Fruit fly (Drosophila melanogaster) whole organism, embryonic: Measurements from ENCODE around the gene ND-PDSW.
A peak's percentile ranks its signal among the peaks of the same experiment; 100 is the strongest.

Experiments used
- CG10274 ChIP-seq: fragments of 200-800 bp; sonication (Bioruptor generic); optimal IDR thresholded peaks from 3 replicates; lab custom pipeline; 2017; ENCODE audit warnings: missing biosample characterization, mild to moderate bottlenecking, missing genetic modification characterization
- CG10979 ChIP-seq: fragments of 200-800 bp; sonication (Bioruptor generic); optimal IDR thresholded peaks from 2 replicates; lab custom pipeline; 2018; ENCODE audit warnings: missing biosample characterization, mild to moderate bottlenecking, missing genetic modification characterization, moderate library complexity
- CG11085 ChIP-seq: fragments of 200-800 bp; sonication (Bioruptor generic); IDR thresholded peaks from 2 replicates; pipeline ENCODE4 v1.3.6; 2022; ENCODE audit warnings: missing biosample characterization, missing genetic modification characterization
- CG13296 ChIP-seq: fragments of 200-800 bp; sonication (Bioruptor generic); optimal IDR thresholded peaks from 3 replicates; lab custom pipeline; 2018; ENCODE audit warnings: missing biosample characterization, mild to moderate bottlenecking, missing genetic modification characterization
- CG14667 ChIP-seq: fragments of 200-800 bp; sonication (Bioruptor generic); IDR thresholded peaks from 2 replicates; pipeline ENCODE4 v1.3.6; 2022; ENCODE audit warnings: missing biosample characterization, missing genetic modification characterization
- CG1603 ChIP-seq: fragments of 200-800 bp; sonication (Bioruptor generic); optimal IDR thresholded peaks from 2 replicates; lab custom pipeline; 2019; ENCODE audit warnings: missing biosample characterization, mild to moderate bottlenecking, missing genetic modification characterization, moderate library complexity
- CG1647 ChIP-seq: fragments of 200-800 bp; sonication (Bioruptor generic); optimal IDR thresholded peaks from 3 replicates; lab custom pipeline; 2016; ENCODE audit warnings: missing biosample characterization, missing genetic modification characterization
- CG16815 ChIP-seq: fragments of 200-800 bp; sonication (Bioruptor generic); optimal IDR thresholded peaks from 3 replicates; lab custom pipeline; 2017; ENCODE audit warnings: missing biosample characterization, mild to moderate bottlenecking, missing genetic modification characterization
- CG17829 ChIP-seq: fragments of 200-800 bp; optimal IDR thresholded peaks from 2 replicates; lab custom pipeline; 2019; ENCODE audit warnings: missing biosample characterization, mild to moderate bottlenecking, missing genetic modification characterization, moderate library complexity
- CG17912 ChIP-seq: fragments of 200-800 bp; sonication (Bioruptor generic); optimal IDR thresholded peaks from 2 replicates; lab custom pipeline; 2018; ENCODE audit warnings: missing biosample characterization, mild to moderate bottlenecking, missing genetic modification characterization
- CG18619 ChIP-seq: fragments of 200-800 bp; sonication (Bioruptor generic); optimal IDR thresholded peaks from 3 replicates; lab custom pipeline; 2017; ENCODE audit warnings: missing biosample characterization, mild to moderate bottlenecking, missing genetic modification characterization
- CG30020 ChIP-seq: fragments of 200-800 bp; optimal IDR thresholded peaks from 2 replicates; lab custom pipeline; 2019; ENCODE audit warnings: missing biosample characterization, mild to moderate bottlenecking, missing genetic modification characterization, moderate library complexity
- CG31388 ChIP-seq: fragments of 200-800 bp; sonication (Bioruptor generic); optimal IDR thresholded peaks from 2 replicates; lab custom pipeline; 2016; ENCODE audit warnings: missing biosample characterization, missing genetic modification characterization
- CG32532 ChIP-seq: fragments of 200-800 bp; sonication (Bioruptor generic); IDR thresholded peaks from 2 replicates; pipeline ENCODE4 v1.3.6; 2022; ENCODE audit warnings: missing biosample characterization, missing genetic modification characterization
- CG33557 ChIP-seq: fragments of 200-800 bp; sonication (Bioruptor generic); optimal IDR thresholded peaks from 2 replicates; lab custom pipeline; 2019; ENCODE audit warnings: missing biosample characterization, mild to moderate bottlenecking, missing genetic modification characterization, moderate library complexity
- CG3407 ChIP-seq: fragments of 200-800 bp; sonication (Bioruptor generic); optimal IDR thresholded peaks from 2 replicates; lab custom pipeline; 2018; ENCODE audit warnings: missing biosample characterization, mild to moderate bottlenecking, missing genetic modification characterization
- CG6175 ChIP-seq: fragments of 200-800 bp; sonication (Bioruptor generic); IDR thresholded peaks from 3 replicates; pipeline ENCODE4 v1.3.6; 2022; ENCODE audit warnings: missing biosample characterization, missing genetic modification characterization
- CG6272 ChIP-seq: fragments of 200-800 bp; sonication (Bioruptor generic); IDR thresholded peaks from 2 replicates; pipeline ENCODE4 v1.3.6; 2022; ENCODE audit warnings: missing biosample characterization, missing genetic modification characterization
- CG7372 ChIP-seq: fragments of 200-800 bp; sonication (Bioruptor generic); IDR thresholded peaks from 2 replicates; pipeline ENCODE4 v1.3.6; 2022; ENCODE audit warnings: missing biosample characterization, missing genetic modification characterization
- CG7987 ChIP-seq: fragments of 200-800 bp; sonication (Bioruptor generic); optimal IDR thresholded peaks from 2 replicates; lab custom pipeline; 2018; ENCODE audit warnings: missing biosample characterization, mild to moderate bottlenecking, missing genetic modification characterization, moderate library complexity
- CG8944 ChIP-seq: fragments of 200-800 bp; sonication (Bioruptor generic); optimal IDR thresholded peaks from 3 replicates; lab custom pipeline; 2016; ENCODE audit warnings: missing biosample characterization, missing genetic modification characterization
- Dad ChIP-seq: fragments of 200-800 bp; sonication (Bioruptor generic); optimal IDR thresholded peaks from 3 replicates; lab custom pipeline; 2016; ENCODE audit warnings: missing biosample characterization, missing genetic modification characterization
- Doc2 ChIP-seq: fragments of 200-800 bp; sonication (Bioruptor generic); IDR thresholded peaks from 2 replicates; pipeline ENCODE4 v1.3.6; 2022; ENCODE audit warnings: missing biosample characterization, missing genetic modification characterization
- Drgx ChIP-seq: fragments of 200-800 bp; sonication (Bioruptor generic); IDR thresholded peaks from 2 replicates; pipeline ENCODE4 v1.3.6; 2022; ENCODE audit warnings: missing biosample characterization, missing genetic modification characterization
- E2f2 ChIP-seq: fragments of 200-800 bp; sonication (Bioruptor generic); IDR thresholded peaks from 2 replicates; pipeline ENCODE4 v1.3.6; 2022; ENCODE audit warnings: missing biosample characterization, missing genetic modification characterization
- Fer1 ChIP-seq: fragments of 200-800 bp; sonication (Bioruptor generic); optimal IDR thresholded peaks from 2 replicates; lab custom pipeline; 2017; ENCODE audit warnings: missing biosample characterization, mild to moderate bottlenecking, missing genetic modification characterization
- Ptx1 ChIP-seq: fragments of 200-800 bp; sonication (Bioruptor generic); IDR thresholded peaks from 2 replicates; pipeline ENCODE4 v1.3.6; 2022; ENCODE audit warnings: missing biosample characterization, missing genetic modification characterization
- Ravus ChIP-seq: fragments of 200-800 bp; sonication (Bioruptor generic); IDR thresholded peaks from 2 replicates; pipeline ENCODE4 v1.3.6; 2022; ENCODE audit warnings: missing biosample characterization, missing genetic modification characterization
- Taf1 ChIP-seq: fragments of 200-800 bp; sonication (Bioruptor generic); IDR thresholded peaks from 2 replicates; pipeline ENCODE4 v1.3.6; 2022; ENCODE audit warnings: missing biosample characterization, missing genetic modification characterization
- Xrp1 ChIP-seq: fragments of 200-800 bp; sonication (Bioruptor generic); IDR thresholded peaks from 2 replicates; pipeline ENCODE4 v1.3.6; 2022; ENCODE audit warnings: missing biosample characterization, missing genetic modification characterization
- cato ChIP-seq: fragments of 200-800 bp; sonication (Bioruptor generic); optimal IDR thresholded peaks from 2 replicates; lab custom pipeline; 2016; ENCODE audit warnings: missing biosample characterization, missing genetic modification characterization, borderline replicate concordance
- chif ChIP-seq, 2 experiments: fragments of 200-800 bp; sonication (Bioruptor generic); optimal IDR thresholded peaks; 3 replicates each; lab custom pipeline; 2016; ENCODE audit warnings: missing biosample characterization in 2 of 2, missing genetic modification characterization in 2 of 2
- crp ChIP-seq, 2 experiments: fragments of 200-800 bp; sonication (Bioruptor generic); optimal IDR thresholded peaks; 2 replicates in 1 of 2; 3 replicates in 1 of 2; lab custom pipeline; 2017; ENCODE audit warnings: missing biosample characterization in 2 of 2, missing genetic modification characterization in 2 of 2, mild to moderate bottlenecking in 1 of 2, moderate library complexity in 1 of 2
- cwo ChIP-seq: fragments of 200-800 bp; sonication (Bioruptor generic); optimal IDR thresholded peaks from 3 replicates; lab custom pipeline; 2017; ENCODE audit warnings: missing biosample characterization, missing genetic modification characterization, mild to moderate bottlenecking, moderate library complexity, missing genetic modification reagents
- dan ChIP-seq: fragments of 200-800 bp; sonication (Bioruptor generic); IDR thresholded peaks from 2 replicates; pipeline ENCODE4 v1.3.6; 2022; ENCODE audit warnings: missing biosample characterization, missing genetic modification characterization
- esg ChIP-seq: fragments of 200-800 bp; sonication (Bioruptor generic); conservative IDR thresholded peaks from 2 replicates; pipeline ENCODE4 v1.3.6; 2022; ENCODE audit warnings: missing biosample characterization, missing genetic modification characterization
- fru ChIP-seq: fragments of >200 bp; optimal IDR thresholded peaks from 2 replicates; lab custom pipeline; 2017
- ind ChIP-seq: fragments of 200-800 bp; sonication (Bioruptor generic); optimal IDR thresholded peaks from 3 replicates; lab custom pipeline; 2016; ENCODE audit warnings: missing biosample characterization, missing genetic modification characterization
- lilli ChIP-seq: fragments of 200-800 bp; sonication (Bioruptor generic); optimal IDR thresholded peaks from 3 replicates; lab custom pipeline; 2016; ENCODE audit warnings: missing biosample characterization, missing genetic modification characterization
- odd ChIP-seq: fragments of 200-800 bp; sonication (Bioruptor generic); optimal IDR thresholded peaks from 2 replicates; lab custom pipeline; 2017; ENCODE audit warnings: missing biosample characterization, mild to moderate bottlenecking, missing genetic modification characterization
- pho ChIP-seq: fragments of 200-800 bp; sonication (Bioruptor generic); optimal IDR thresholded peaks from 2 replicates; lab custom pipeline; 2016; ENCODE audit warnings: missing biosample characterization, missing genetic modification characterization
- sd ChIP-seq: fragments of 200-800 bp; sonication (Bioruptor generic); optimal IDR thresholded peaks from 3 replicates; lab custom pipeline; 2018; ENCODE audit warnings: missing biosample characterization, mild to moderate bottlenecking, missing genetic modification characterization, moderate library complexity
- sens-2 ChIP-seq: fragments of 200-800 bp; sonication (Bioruptor generic); IDR thresholded peaks from 2 replicates; pipeline ENCODE4 v1.3.6; 2022; ENCODE audit warnings: missing biosample characterization, missing genetic modification characterization
- sr ChIP-seq: fragments of 200-800 bp; sonication (Bioruptor generic); IDR thresholded peaks from 3 replicates; pipeline ENCODE4 v1.3.6; 2022; ENCODE audit warnings: missing biosample characterization, missing genetic modification characterization
- tap ChIP-seq: fragments of 200-800 bp; optimal IDR thresholded peaks from 3 replicates; lab custom pipeline; 2019; ENCODE audit warnings: missing biosample characterization, mild to moderate bottlenecking, missing genetic modification characterization, moderate library complexity
- trem ChIP-seq: fragments of 200-800 bp; optimal IDR thresholded peaks from 3 replicates; lab custom pipeline; 2019; ENCODE audit warnings: missing biosample characterization, mild to moderate bottlenecking, missing genetic modification characterization, moderate library complexity
- trh ChIP-seq: fragments of 200-800 bp; sonication (Bioruptor generic); optimal IDR thresholded peaks from 2 replicates; lab custom pipeline; 2016; ENCODE audit warnings: missing biosample characterization, missing genetic modification characterization
- vfl ChIP-seq: fragments of 200-800 bp; sonication (Bioruptor generic); optimal IDR thresholded peaks from 2 replicates; lab custom pipeline; 2016; ENCODE audit warnings: missing biosample characterization, missing genetic modification characterization
- vnd ChIP-seq: fragments of 200-800 bp; sonication (Bioruptor generic); IDR thresholded peaks from 3 replicates; pipeline ENCODE4 v1.3.6; 2022; ENCODE audit warnings: missing biosample characterization, missing genetic modification characterization; ENCODE audit not compliant: partially characterized antibody
- vvl ChIP-seq: fragments of 200-800 bp; sonication (Bioruptor generic); IDR thresholded peaks from 2 replicates; pipeline ENCODE4 v1.3.6; 2022; ENCODE audit warnings: missing biosample characterization, missing genetic modification characterization
- wdn ChIP-seq: fragments of 200-800 bp; sonication (Bioruptor generic); IDR thresholded peaks from 2 replicates; pipeline ENCODE4 v1.3.6; 2022; ENCODE audit warnings: missing biosample characterization, missing genetic modification characterization
- wek ChIP-seq: fragments of 200-800 bp; sonication (Bioruptor generic); optimal IDR thresholded peaks from 3 replicates; lab custom pipeline; 2018; ENCODE audit warnings: missing biosample characterization, mild to moderate bottlenecking, missing genetic modification characterization, moderate library complexity

The ND-PDSW gene

DNA sequence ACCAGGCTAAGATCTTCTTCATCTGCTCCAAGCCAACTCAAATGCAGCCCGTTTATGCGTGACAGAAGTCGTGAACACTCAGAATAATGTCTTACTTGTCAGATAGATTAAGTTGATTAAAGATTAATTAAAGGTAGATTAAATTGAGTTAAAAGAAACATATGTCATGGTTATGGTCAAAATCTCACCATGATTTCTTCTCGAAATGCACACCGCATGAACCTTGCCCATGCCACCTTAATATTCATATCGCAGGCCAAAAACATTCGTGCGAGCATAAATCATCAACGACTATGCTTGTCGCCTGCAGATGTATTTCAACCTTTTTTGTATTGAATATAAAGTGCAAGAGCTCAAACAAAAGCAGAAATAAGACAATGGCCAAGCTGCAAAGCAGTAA lies 28.9 kb upstream of the ND-PDSW start (continued):
- TF ChIP-seq CG14667 (no peak), Xrp1 (GFP tag; lab: Robert Waterston, UW) (peak; percentile 56; the same call in 1 of the 2 replicates), CG11085 (GFP tag; lab: Robert Waterston, UW) (no peak), CG33557 (GFP tag; lab: Kevin White, UChicago) (peak; percentile 18), Fer1 (GFP tag; lab: Kevin White, UChicago) (peak; percentile 69), CG6272 (no peak), cato (GFP tag; lab: Kevin White, UChicago) (peak; percentile 3), wek (GFP tag; lab: Kevin White, UChicago) (peak; percentile 6), sd (tag; lab: Kevin White, UChicago) (no peak), Ravus (GFP tag; lab: Robert Waterston, UW) (no peak), Dad (GFP tag; lab: Kevin White, UChicago) (no peak), CG8944 (GFP tag; lab: Kevin White, UChicago) (peak; percentile 4), CG1603 (tag; lab: Kevin White, UChicago) (peak; percentile 89), crp (GFP tag; optimal IDR thresholded peaks at IDR 0.05; lab: Kevin White, UChicago) (no peak), sr (GFP tag; lab: Robert Waterston, UW) (no peak), Drgx (GFP tag; lab: Robert Waterston, UW) (peak; percentile 86), CG31388 (GFP tag; lab: Kevin White, UChicago) (no peak), vfl (GFP tag; lab: Kevin White, UChicago) (no peak), CG10274 (GFP tag; lab: Kevin White, UChicago) (no peak), CG32532 (GFP tag; lab: Robert Waterston, UW) (no peak), CG16815 (GFP tag; lab: Kevin White, UChicago) (no peak), Taf1 (GFP tag; lab: Robert Waterston, UW) (no peak), CG30020 (tag; lab: Kevin White, UChicago) (no peak), E2f2 (GFP tag; lab: Robert Waterston, UW) (peak; percentile 37; the same call in 1 of the 2 replicates), CG3407 (peak; percentile 45), CG7372 (0 out of 2 replicates have a peak, but pooled peaks have one; percentile 14), CG7987 (GFP tag; lab: Kevin White, UChicago) (no peak), CG17912 (no peak), CG10979 (tag; lab: Kevin White, UChicago) (peak; percentile 73), ind (peak; percentile 49), CG18619 (no peak), CG6175 (GFP tag; lab: Robert Waterston, UW) (no peak), CG17829 (peak; percentile 71), CG13296 (GFP tag; lab: Kevin White, UChicago) (peak; percentile 66), vnd (GFP tag; lab: Robert Waterston, UW) (no peak), Doc2 (GFP tag; lab: Robert Waterston, UW) (no peak), sens-2 (GFP tag; lab: Robert Waterston, UW) (peak; percentile 63), tap (tag; lab: Kevin White, UChicago) (peak; percentile 84), cwo (GFP tag; lab: Kevin White, UChicago) (peak; percentile 7), esg (GFP tag; lab: Robert Waterston, UW) (peak; percentile 35; the same call in 1 of the 2 replicates), fru (lab: Kevin White, UChicago) (no peak), chif (GFP tag; optimal IDR thresholded peaks at IDR 0.05; lab: Kevin White, UChicago) (peak; percentile 45 to 46), trh (GFP tag; lab: Kevin White, UChicago) (no peak), wdn (GFP tag; lab: Robert Waterston, UW) (no peak), dan (no peak), Ptx1 (peak; percentile 54), lilli (GFP tag; lab: Kevin White, UChicago) (no peak), vvl (GFP tag; lab: Robert Waterston, UW) (peak; percentile 85), odd (GFP tag; lab: Kevin White, UChicago) (peak; percentile 33), pho (GFP tag; lab: Kevin White, UChicago) (no peak), CG1647 (no peak), trem (peak; percentile 36)
